Fruit fly (Drosophila melanogaster): Measurements from ENCODE around the gene Dhps.

The Dhps gene

dm6 chr3L:8153206-8153996 lies 44.6 kb upstream of the Dhps start:
- peak; percentile 53 for TF ChIP-seq CG3032 (tag; optimal IDR thresholded peaks at IDR 0.05)
- peak; percentile 62 for TF ChIP-seq Met (GFP tag; optimal IDR thresholded peaks at IDR 0.05)
- TF ChIP-seq topi (GFP tag; optimal IDR thresholded peaks at IDR 0.05): peak; percentile 62
- TF ChIP-seq svp (GFP tag): no peak
- TF ChIP-seq pdm3 (GFP tag; optimal IDR thresholded peaks at IDR 0.05): peak; percentile 88
- TF ChIP-seq Eip93F (GFP tag; optimal IDR thresholded peaks at IDR 0.05): no peak
- TF ChIP-seq CG11762 (GFP tag; optimal IDR thresholded peaks at IDR 0.05; ENCODE audit: insufficient read depth): peak; percentile 76
- peak; percentile 63 for TF ChIP-seq CG8632 (GFP tag; optimal IDR thresholded peaks at IDR 0.05)
- peak; percentile 53 for TF ChIP-seq spab (GFP tag; optimal IDR thresholded peaks at IDR 0.05)
- TF ChIP-seq fd59A (GFP tag; optimal IDR thresholded peaks at IDR 0.05): peak; percentile 65
- TF ChIP-seq Ets21C (GFP tag; optimal IDR thresholded peaks at IDR 0.05): no peak
- no peak for TF ChIP-seq CG9139 (GFP tag; optimal IDR thresholded peaks at IDR 0.05)
- TF ChIP-seq CG10669 (GFP tag; optimal IDR thresholded peaks at IDR 0.05): peak; percentile 54
- TF ChIP-seq CG6276 (GFP tag; optimal IDR thresholded peaks at IDR 0.05): peak; percentile 95
- peak in 1 of 2 experiments; percentile 55 for TF ChIP-seq ss (GFP tag; optimal IDR thresholded peaks at IDR 0.05)
- TF ChIP-seq CG16779 (tag; optimal IDR thresholded peaks at IDR 0.05): peak; percentile 54
- TF ChIP-seq CG6792 (GFP tag; optimal IDR thresholded peaks at IDR 0.05): peak; percentile 61
- TF ChIP-seq dac (GFP tag; optimal IDR thresholded peaks at IDR 0.05): peak; percentile 83
- TF ChIP-seq Blimp-1 (GFP tag; optimal IDR thresholded peaks at IDR 0.05): no peak
- peak; percentile 96 for TF ChIP-seq eg (GFP tag; IDR thresholded peaks at IDR 0.05)
- TF ChIP-seq Eip78C (GFP tag): peak; percentile 96
- TF ChIP-seq CG3919 (GFP tag; optimal IDR thresholded peaks at IDR 0.05): peak; percentile 89
- TF ChIP-seq CG7368 (GFP tag; optimal IDR thresholded peaks at IDR 0.05): peak; percentile 72
- peak; percentile 90 for TF ChIP-seq OdsH (GFP tag; optimal IDR thresholded peaks at IDR 0.05)
- peak; percentile 56 for TF ChIP-seq Sox15 (GFP tag; optimal IDR thresholded peaks at IDR 0.05)
- peak; percentile 52 for TF ChIP-seq Ets96B (tag; optimal IDR thresholded peaks at IDR 0.05)
- peak; percentile 63 for TF ChIP-seq Hr38 (GFP tag; optimal IDR thresholded peaks at IDR 0.05)
- TF ChIP-seq CG11902 (GFP tag; optimal IDR thresholded peaks at IDR 0.05): peak; percentile 52
- peak; percentile 96 for TF ChIP-seq Hr4 (GFP tag; optimal IDR thresholded peaks at IDR 0.05)
- peak; percentile 17 for TF ChIP-seq vri (GFP tag; optimal IDR thresholded peaks at IDR 0.05)
- no peak for TF ChIP-seq CG6854 (GFP tag; optimal IDR thresholded peaks at IDR 0.05)
- TF ChIP-seq fkh (GFP tag; optimal IDR thresholded peaks at IDR 0.05): no peak
- peak; percentile 81 for TF ChIP-seq acj6 (GFP tag; optimal IDR thresholded peaks at IDR 0.05)
- peak; percentile 87 for TF ChIP-seq achi (GFP tag; optimal IDR thresholded peaks at IDR 0.05)
- no peak for TF ChIP-seq fd85E (GFP tag; optimal IDR thresholded peaks at IDR 0.05)
- peak; percentile 46 for TF ChIP-seq esn (GFP tag; optimal IDR thresholded peaks at IDR 0.05)
- peak; percentile 48 for TF ChIP-seq Hr39 (GFP tag; optimal IDR thresholded peaks at IDR 0.05)
- peak; percentile 47 for TF ChIP-seq CG8319 (GFP tag; optimal IDR thresholded peaks at IDR 0.05)
- peak; percentile 78 for TF ChIP-seq Sox14 (GFP tag; optimal IDR thresholded peaks at IDR 0.05)
- peak; percentile 91 for TF ChIP-seq Lpt (GFP tag; optimal IDR thresholded peaks at IDR 0.05)
- TF ChIP-seq lz (GFP tag; optimal IDR thresholded peaks at IDR 0.05): peak; percentile 51
- peak; percentile 47 for TF ChIP-seq CG6808 (GFP tag; optimal IDR thresholded peaks at IDR 0.05)
- TF ChIP-seq net (GFP tag; optimal IDR thresholded peaks at IDR 0.05): peak; percentile 90
- peak; percentile 68 for TF ChIP-seq CG34406 (GFP tag; optimal IDR thresholded peaks at IDR 0.05)
- TF ChIP-seq CG15336 (GFP tag; IDR thresholded peaks at IDR 0.05): peak; percentile 97
- TF ChIP-seq CG1621 (tag; optimal IDR thresholded peaks at IDR 0.05): no peak
- peak; percentile 29 for TF ChIP-seq Smox (GFP tag; optimal IDR thresholded peaks at IDR 0.05)
- peak; percentile 46 for TF ChIP-seq CG31627 (GFP tag; optimal IDR thresholded peaks at IDR 0.05)
- TF ChIP-seq salr (GFP tag; optimal IDR thresholded peaks at IDR 0.05): peak; percentile 13 to 90
- TF ChIP-seq CG6163 (GFP tag; IDR thresholded peaks at IDR 0.05): peak; percentile 94
- peak; percentile 89 for TF ChIP-seq Gug (GFP tag; IDR thresholded peaks at IDR 0.05)

All from whole organism, prepupa.